Fruit fly (Drosophila melanogaster) whole organism, embryonic: ENCODE measurements around the gene CG8460.

Experiments
- Awh ChIP-seq: fragments of 200-800 bp; sonication (Bioruptor generic); IDR thresholded peaks from 2 replicates; pipeline ENCODE4, ENCODE4 v1.3.6; 2022; ENCODE audit warnings: missing biosample characterization, missing genetic modification characterization
- CG11093 ChIP-seq: fragments of 200-800 bp; sonication (Bioruptor generic); IDR thresholded peaks from 3 replicates; pipeline ENCODE4 v1.3.6; 2022; ENCODE audit warnings: missing biosample characterization, missing genetic modification characterization
- CG12104 ChIP-seq: fragments of 200-800 bp; sonication (Bioruptor generic); optimal IDR thresholded peaks from 3 replicates; lab custom pipeline; 2016; ENCODE audit warnings: missing biosample characterization, missing genetic modification characterization
- CG12299 ChIP-seq: fragments of 200-800 bp; sonication (Bioruptor generic); optimal IDR thresholded peaks from 2 replicates; lab custom pipeline; 2018; ENCODE audit warnings: missing biosample characterization, mild to moderate bottlenecking, missing genetic modification characterization
- CG13624 ChIP-seq: fragments of 200-800 bp; sonication (Bioruptor generic); optimal IDR thresholded peaks from 2 replicates; lab custom pipeline; 2016; ENCODE audit warnings: missing biosample characterization, missing genetic modification characterization
- CG13894 ChIP-seq: fragments of 200-800 bp; sonication (Bioruptor generic); optimal IDR thresholded peaks from 3 replicates; lab custom pipeline; 2018; ENCODE audit warnings: missing biosample characterization, mild to moderate bottlenecking, missing genetic modification characterization, moderate library complexity
- CG15479 ChIP-seq: fragments of 200-800 bp; sonication (Bioruptor generic); optimal IDR thresholded peaks from 3 replicates; lab custom pipeline; 2019; ENCODE audit warnings: missing biosample characterization, mild to moderate bottlenecking, missing genetic modification characterization, moderate library complexity
- CG15696 ChIP-seq: fragments of 200-800 bp; sonication (Bioruptor generic); optimal IDR thresholded peaks from 2 replicates; lab custom pipeline; 2019; ENCODE audit warnings: missing biosample characterization, mild to moderate bottlenecking, missing genetic modification characterization, moderate library complexity
- CG17802 ChIP-seq: fragments of 200-800 bp; sonication (Bioruptor generic); optimal IDR thresholded peaks from 2 replicates; lab custom pipeline; 2018; ENCODE audit warnings: missing biosample characterization, mild to moderate bottlenecking, missing genetic modification characterization, moderate library complexity
- CG2129 ChIP-seq: fragments of 200-800 bp; sonication (Bioruptor generic); IDR thresholded peaks from 2 replicates; pipeline ENCODE4 v1.3.6; 2022; ENCODE audit warnings: missing biosample characterization, missing genetic modification characterization; ENCODE audit not compliant: partially characterized antibody
- CG2199 ChIP-seq: fragments of 200-800 bp; sonication (Bioruptor generic); IDR thresholded peaks from 3 replicates; pipeline ENCODE4 v1.3.6; 2022; ENCODE audit warnings: missing biosample characterization, missing genetic modification characterization
- CG3726 ChIP-seq: fragments of 200-800 bp; sonication (Bioruptor generic); IDR thresholded peaks from 3 replicates; pipeline ENCODE4, ENCODE4 v1.3.6; 2022; ENCODE audit warnings: missing biosample characterization, missing genetic modification characterization
- CG6254 ChIP-seq: fragments of 200-800 bp; sonication (Bioruptor generic); optimal IDR thresholded peaks from 3 replicates; lab custom pipeline; 2017; ENCODE audit warnings: mild to moderate bottlenecking, missing biosample characterization, missing genetic modification reagents, missing genetic modification characterization
- CG6683 ChIP-seq: fragments of 200-800 bp; sonication (Bioruptor generic); optimal IDR thresholded peaks from 2 replicates; lab custom pipeline; 2017; ENCODE audit warnings: missing biosample characterization, mild to moderate bottlenecking, missing genetic modification characterization, missing genetic modification reagents
- CG6689 ChIP-seq: fragments of 200-800 bp; sonication (Bioruptor generic); IDR thresholded peaks from 2 replicates; pipeline ENCODE4 v1.3.6; 2022; ENCODE audit warnings: missing biosample characterization, missing genetic modification characterization
- CG6765 ChIP-seq: fragments of 200-800 bp; sonication (Bioruptor generic); optimal IDR thresholded peaks from 3 replicates; lab custom pipeline; 2017; ENCODE audit warnings: missing biosample characterization, mild to moderate bottlenecking, missing genetic modification characterization
- CG9876 ChIP-seq: fragments of 200-800 bp; sonication (Bioruptor generic); optimal IDR thresholded peaks from 2 replicates; lab custom pipeline; 2016; ENCODE audit warnings: missing biosample characterization, missing genetic modification characterization
- CoRest ChIP-seq: fragments of 200-800 bp; sonication (Bioruptor generic); optimal IDR thresholded peaks from 3 replicates; lab custom pipeline; 2018; ENCODE audit warnings: missing biosample characterization, mild to moderate bottlenecking, missing genetic modification characterization, moderate library complexity
- Dip2 ChIP-seq: fragments of 200-800 bp; sonication (Bioruptor generic); IDR thresholded peaks from 2 replicates; pipeline ENCODE4 v1.3.6; 2022; ENCODE audit warnings: missing biosample characterization, missing genetic modification characterization
- Dip3 ChIP-seq: fragments of 200-800 bp; sonication (Bioruptor generic); optimal IDR thresholded peaks from 3 replicates; lab custom pipeline; 2016; ENCODE audit warnings: missing biosample characterization, missing genetic modification characterization
- HHEX ChIP-seq: fragments of 200-800 bp; sonication (Bioruptor generic); optimal IDR thresholded peaks from 3 replicates; lab custom pipeline; 2017; ENCODE audit warnings: missing biosample characterization, mild to moderate bottlenecking, missing genetic modification characterization, missing genetic modification reagents
- HLH54F ChIP-seq: fragments of 200-800 bp; sonication (Bioruptor generic); optimal IDR thresholded peaks from 3 replicates; lab custom pipeline; 2016; ENCODE audit warnings: missing biosample characterization, missing genetic modification characterization
- Hand ChIP-seq: fragments of 200-800 bp; sonication (Bioruptor generic); optimal IDR thresholded peaks from 2 replicates; lab custom pipeline; 2017; ENCODE audit warnings: mild to moderate bottlenecking, missing biosample characterization, missing genetic modification reagents, missing genetic modification characterization
- Hey ChIP-seq: fragments of 200-800 bp; sonication (Bioruptor generic); optimal IDR thresholded peaks from 3 replicates; lab custom pipeline; 2018; ENCODE audit warnings: missing biosample characterization, mild to moderate bottlenecking, missing genetic modification characterization
- Hsf ChIP-seq: fragments of 200-800 bp; sonication (Bioruptor generic); optimal IDR thresholded peaks from 3 replicates; lab custom pipeline; 2016; ENCODE audit warnings: missing biosample characterization, missing genetic modification characterization
- Med ChIP-seq: fragments of 200-800 bp; sonication (Bioruptor generic); peaks from one replicate; lab custom pipeline; 2016; ENCODE audit warnings: missing biosample characterization, missing genetic modification characterization, mild to moderate bottlenecking, inconsistent platforms, moderate library complexity
- NC2α ChIP-seq: fragments of 200-800 bp; sonication (Bioruptor generic); optimal IDR thresholded peaks from 2 replicates; lab custom pipeline; 2016; ENCODE audit warnings: missing biosample characterization, missing genetic modification characterization
- Ptx1 ChIP-seq: fragments of 200-800 bp; sonication (Bioruptor generic); IDR thresholded peaks from 2 replicates; pipeline ENCODE4 v1.3.6; 2022; ENCODE audit warnings: missing biosample characterization, missing genetic modification characterization
- Sox100B ChIP-seq: fragments of 200-800 bp; sonication (Bioruptor generic); optimal IDR thresholded peaks from 3 replicates; lab custom pipeline; 2018; ENCODE audit warnings: missing biosample characterization, mild to moderate bottlenecking, missing genetic modification characterization
- Sry-β ChIP-seq: fragments of 200-800 bp; sonication (Bioruptor generic); optimal IDR thresholded peaks from 2 replicates; lab custom pipeline; 2018; ENCODE audit warnings: missing biosample characterization, mild to moderate bottlenecking, missing genetic modification characterization, moderate library complexity
- Stat92E ChIP-seq, 3 experiments: fragments of >200 bp in 2 of 3; fragments of 200-800 bp in 1 of 3; sonication (Bioruptor generic) in 1 of 3; optimal IDR thresholded peaks; 2 replicates each; lab custom pipeline; 2017 to 2019; ENCODE audit warnings: missing biosample characterization in 3 of 3, missing genetic modification characterization in 3 of 3, mild to moderate bottlenecking in 1 of 3, moderate library complexity in 1 of 3
- Xrp1 ChIP-seq: fragments of 200-800 bp; sonication (Bioruptor generic); IDR thresholded peaks from 2 replicates; pipeline ENCODE4 v1.3.6; 2022; ENCODE audit warnings: missing biosample characterization, missing genetic modification characterization
- abd-A ChIP-seq: fragments of 200-800 bp; sonication (Bioruptor generic); optimal IDR thresholded peaks from 3 replicates; lab custom pipeline; 2019; ENCODE audit warnings: missing biosample characterization, mild to moderate bottlenecking, missing genetic modification characterization, moderate library complexity
- amos ChIP-seq: fragments of 200-800 bp; sonication (Bioruptor generic); IDR thresholded peaks from 2 replicates; pipeline ENCODE4 v1.3.6; 2022; ENCODE audit warnings: missing biosample characterization, missing genetic modification characterization; ENCODE audit not compliant: partially characterized antibody
- bbx ChIP-seq: fragments of 200-800 bp; sonication (Bioruptor generic); IDR thresholded peaks from 2 replicates; pipeline ENCODE4 v1.3.6; 2022; ENCODE audit warnings: missing biosample characterization, missing genetic modification characterization; ENCODE audit not compliant: partially characterized antibody
- bsh ChIP-seq, 2 experiments: fragments of 200-800 bp; sonication (Bioruptor generic); optimal IDR thresholded peaks; 2 replicates each; lab custom pipeline; 2017 to 2018; ENCODE audit warnings: mild to moderate bottlenecking in 2 of 2, missing biosample characterization in 2 of 2, missing genetic modification characterization in 2 of 2, moderate library complexity in 1 of 2
- fru ChIP-seq: fragments of >200 bp; optimal IDR thresholded peaks from 2 replicates; lab custom pipeline; 2017
- gsb-n ChIP-seq: fragments of 200-800 bp; sonication (Bioruptor generic); optimal IDR thresholded peaks from 3 replicates; lab custom pipeline; 2018; ENCODE audit warnings: missing biosample characterization, mild to moderate bottlenecking, missing genetic modification characterization
- gt ChIP-seq: fragments of 200-800 bp; sonication (Bioruptor generic); IDR thresholded peaks from 2 replicates; pipeline ENCODE4 v1.3.6; 2022; ENCODE audit warnings: missing biosample characterization, missing genetic modification characterization
- hkb ChIP-seq, 2 experiments: fragments of 200-800 bp in 1 of 2; fragments of >200 bp in 1 of 2; sonication (Bioruptor generic) in 1 of 2; IDR thresholded peaks in 1 of 2; optimal IDR thresholded peaks in 1 of 2; 2 replicates each; pipeline versions ENCODE4 v1.3.6 to Lab custom; 2017 to 2022; ENCODE audit warnings: missing biosample characterization in 1 of 2, missing genetic modification characterization in 1 of 2
- inv ChIP-seq: fragments of 200-800 bp; sonication (Bioruptor generic); IDR thresholded peaks from 2 replicates; pipeline ENCODE4 v1.3.6; 2022; ENCODE audit warnings: missing biosample characterization, missing genetic modification characterization; ENCODE audit not compliant: partially characterized antibody
- knrl ChIP-seq: fragments of 200-800 bp; sonication (Bioruptor generic); IDR thresholded peaks from 3 replicates; pipeline ENCODE4 v1.3.6; 2022; ENCODE audit warnings: missing biosample characterization, missing genetic modification characterization; ENCODE audit not compliant: partially characterized antibody
- pros ChIP-seq: fragments of 200-800 bp; sonication (Bioruptor generic); optimal IDR thresholded peaks from 3 replicates; lab custom pipeline; 2019; ENCODE audit warnings: missing biosample characterization, mild to moderate bottlenecking, missing genetic modification characterization, moderate library complexity
- ranshi ChIP-seq: fragments of 200-800 bp; sonication (Bioruptor generic); IDR thresholded peaks from 2 replicates; pipeline ENCODE4 v1.3.6; 2022; ENCODE audit warnings: missing biosample characterization, missing genetic modification characterization
- sna ChIP-seq: fragments of 200-800 bp; sonication (Bioruptor generic); IDR thresholded peaks from 2 replicates; pipeline ENCODE4 v1.3.6; 2022; ENCODE audit warnings: missing biosample characterization, missing genetic modification characterization; ENCODE audit not compliant: partially characterized antibody
- ssp ChIP-seq: fragments of 200-800 bp; sonication (Bioruptor generic); IDR thresholded peaks from 2 replicates; pipeline ENCODE4 v1.3.6; 2022; ENCODE audit warnings: missing biosample characterization, missing genetic modification characterization
- stwl ChIP-seq: fragments of 200-800 bp; sonication (Bioruptor generic); optimal IDR thresholded peaks from 3 replicates; lab custom pipeline; 2018; ENCODE audit warnings: missing biosample characterization, mild to moderate bottlenecking, missing genetic modification characterization, moderate library complexity
- tin ChIP-seq: fragments of 200-800 bp; sonication (Bioruptor generic); optimal IDR thresholded peaks from 3 replicates; lab custom pipeline; 2016; ENCODE audit warnings: missing biosample characterization, missing genetic modification characterization
- tio ChIP-seq: fragments of 200-800 bp; sonication (Bioruptor generic); optimal IDR thresholded peaks from 2 replicates; lab custom pipeline; 2017; ENCODE audit warnings: missing biosample characterization, missing genetic modification characterization, inconsistent platforms
- z ChIP-seq: fragments of 200-800 bp; sonication (Bioruptor generic); IDR thresholded peaks from 3 replicates; pipeline ENCODE4 v1.3.6; 2022; ENCODE audit warnings: missing biosample characterization, missing genetic modification characterization

The CG8460 gene

dm6 chr2L:8239712-8240245 lies 42.8 kb downstream of the CG8460 start, which contains the start of gene Pvr (continued):
- TF ChIP-seq bsh (GFP tag; optimal IDR thresholded peaks at IDR 0.05; lab: Kevin White, UChicago) (no peak), Hand (GFP tag; lab: Kevin White, UChicago) (no peak), ssp (GFP tag; lab: Robert Waterston, UW) (no peak), pros (GFP tag; lab: Kevin White, UChicago) (no peak), inv (GFP tag; lab: Robert Waterston, UW) (peak; percentile 94), Med (GFP tag; lab: Kevin White, UChicago) (peak; percentile 86), Dip2 (GFP tag; lab: Robert Waterston, UW) (no peak), CG2129 (GFP tag; lab: Robert Waterston, UW) (peak; percentile 75), amos (peak; percentile 94; the same call in 1 of the 2 replicates), ranshi (GFP tag; lab: Robert Waterston, UW) (no peak), sna (GFP tag; lab: Robert Waterston, UW) (peak; percentile 96), z (GFP tag; lab: Robert Waterston, UW) (no peak), Hey (tag; lab: Kevin White, UChicago) (no peak), Dip3 (no peak), fru (lab: Kevin White, UChicago) (no peak), abd-A (tag; lab: Kevin White, UChicago) (no peak), CG6254 (GFP tag; lab: Kevin White, UChicago) (no peak), NC2α (GFP tag; lab: Kevin White, UChicago) (no peak), tio (no peak), gt (no peak), CG13894 (tag; lab: Kevin White, UChicago) (no peak), HLH54F (GFP tag; lab: Kevin White, UChicago) (no peak), CG17802 (no peak), stwl (tag; lab: Kevin White, UChicago) (peak; percentile 94), CG6765 (GFP tag; lab: Kevin White, UChicago) (no peak), CG3726 (GFP tag; lab: Robert Waterston, UW) (no peak), Sry-β (GFP tag; lab: Kevin White, UChicago) (no peak), HHEX (GFP tag; lab: Kevin White, UChicago) (no peak), Stat92E (GFP tag; optimal IDR thresholded peaks at IDR 0.05; lab: Kevin White, UChicago) (peak in 1 of 3 experiments; percentile 59), CG2199 (GFP tag; lab: Robert Waterston, UW) (no peak), CG6683 (no peak), CG11093 (GFP tag; lab: Robert Waterston, UW) (no peak), CG12104 (GFP tag; lab: Kevin White, UChicago) (no peak), Ptx1 (no peak), CG13624 (GFP tag; lab: Kevin White, UChicago) (peak; percentile 51), Hsf (GFP tag; lab: Kevin White, UChicago) (no peak), hkb (optimal IDR thresholded peaks at IDR 0.05; lab: Kevin White, UChicago) (peak; percentile 77), hkb (GFP tag; IDR thresholded peaks at IDR 0.05; lab: Robert Waterston, UW) (no peak), Awh (GFP tag; lab: Robert Waterston, UW) (no peak), CG12299 (tag; lab: Kevin White, UChicago) (no peak), bbx (GFP tag; lab: Robert Waterston, UW) (peak; percentile 97), CG15479 (GFP tag; lab: Kevin White, UChicago) (no peak), gsb-n (tag; lab: Kevin White, UChicago) (no peak), CG6689 (GFP tag; lab: Robert Waterston, UW) (no peak), tin (GFP tag; lab: Kevin White, UChicago) (no peak), Sox100B (GFP tag; lab: Kevin White, UChicago) (no peak), Xrp1 (GFP tag; lab: Robert Waterston, UW) (no peak), CG15696 (tag; lab: Kevin White, UChicago) (no peak), CG9876 (GFP tag; lab: Kevin White, UChicago) (no peak), CoRest (tag; lab: Kevin White, UChicago) (peak; percentile 29), knrl (peak; percentile 94)
